Fruit fly (Drosophila melanogaster): ENCODE results near the gene CycJ.

CycJ gene

dm6 chr3L:3492116-3492747 is 26.0 kb downstream of the CycJ start (continued):
- no peak for TF ChIP-seq CG5180 (GFP tag; optimal IDR thresholded peaks at IDR 0.05)
- TF ChIP-seq al (GFP tag; IDR thresholded peaks at IDR 0.05): no peak
- TF ChIP-seq CG6254 (GFP tag; optimal IDR thresholded peaks at IDR 0.05): no peak
- no peak for TF ChIP-seq BtbVII (GFP tag; optimal IDR thresholded peaks at IDR 0.05)
- no peak for TF ChIP-seq CG10654 (GFP tag; optimal IDR thresholded peaks at IDR 0.05)
- no peak for TF ChIP-seq CG1024 (GFP tag; IDR thresholded peaks at IDR 0.05)
- no peak for TF ChIP-seq sr (GFP tag; IDR thresholded peaks at IDR 0.05)
- no peak for TF ChIP-seq usp (GFP tag; optimal IDR thresholded peaks at IDR 0.05)
- TF ChIP-seq NC2β (GFP tag; optimal IDR thresholded peaks at IDR 0.05): no peak
- TF ChIP-seq CG5245 (GFP tag; optimal IDR thresholded peaks at IDR 0.05): no peak
- TF ChIP-seq fd3F (GFP tag; optimal IDR thresholded peaks at IDR 0.05): no peak
- no peak for TF ChIP-seq Adf1 (GFP tag; IDR thresholded peaks at IDR 0.05)
- no peak for TF ChIP-seq CG16815 (GFP tag; optimal IDR thresholded peaks at IDR 0.05)
- no peak for TF ChIP-seq Tbp (GFP tag; optimal IDR thresholded peaks at IDR 0.05)
- TF ChIP-seq dimm (GFP tag; IDR thresholded peaks at IDR 0.05): no peak
- TF ChIP-seq org-1 (GFP tag; optimal IDR thresholded peaks at IDR 0.05): peak; percentile 1
- TF ChIP-seq CG9817 (tag; optimal IDR thresholded peaks at IDR 0.05): no peak
- no peak for TF ChIP-seq fd96Cb (tag; optimal IDR thresholded peaks at IDR 0.05)
- no peak for TF ChIP-seq corto (GFP tag; optimal IDR thresholded peaks at IDR 0.05)
- TF ChIP-seq Fer1 (GFP tag; optimal IDR thresholded peaks at IDR 0.05): peak; percentile 38
- no peak for TF ChIP-seq kah (GFP tag; optimal IDR thresholded peaks at IDR 0.05)
- TF ChIP-seq MESR4 (GFP tag; optimal IDR thresholded peaks at IDR 0.05): no peak
- no peak for TF ChIP-seq ato (GFP tag; IDR thresholded peaks at IDR 0.05; ENCODE audit: partially characterized antibody)
- TF ChIP-seq ERR (GFP tag; optimal IDR thresholded peaks at IDR 0.05): no peak
- TF ChIP-seq ind (GFP tag; optimal IDR thresholded peaks at IDR 0.05): no peak
- no peak for TF ChIP-seq hth (optimal IDR thresholded peaks at IDR 0.05)
- peak; percentile 6; the same call in 1 of the 2 replicates for TF ChIP-seq Xrp1 (GFP tag; IDR thresholded peaks at IDR 0.05)
- no peak for TF ChIP-seq pum (GFP tag; optimal IDR thresholded peaks at IDR 0.05)
- no peak for TF ChIP-seq zfh1 (GFP tag; IDR thresholded peaks at IDR 0.05)
- no peak for TF ChIP-seq Opbp (GFP tag; IDR thresholded peaks at IDR 0.05; ENCODE audit: partially characterized antibody)
- TF ChIP-seq YL-1 (GFP tag; optimal IDR thresholded peaks at IDR 0.05): no peak
- TF ChIP-seq CG4424 (GFP tag; optimal IDR thresholded peaks at IDR 0.05): no peak
- TF ChIP-seq Rfx (GFP tag; IDR thresholded peaks at IDR 0.05): 0 out of 2 replicates have a peak, but pooled peaks have one; percentile 27
- peak; percentile 27; the same call in 1 of the 2 replicates for TF ChIP-seq CG14014 (GFP tag; IDR thresholded peaks at IDR 0.05)
- TF ChIP-seq Pdp1 (GFP tag; optimal IDR thresholded peaks at IDR 0.05): no peak
- TF ChIP-seq Dp (GFP tag; optimal IDR thresholded peaks at IDR 0.05): no peak
- no peak for TF ChIP-seq luna (GFP tag; optimal IDR thresholded peaks at IDR 0.05)
- no peak for TF ChIP-seq da (GFP tag; optimal IDR thresholded peaks at IDR 0.05)
- no peak for TF ChIP-seq tx (GFP tag; optimal IDR thresholded peaks at IDR 0.05)
- no peak for TF ChIP-seq dmrt11E (tag; optimal IDR thresholded peaks at IDR 0.05)
- 0 out of 4 replicates have a peak, but pooled peaks have one; percentile 15 for TF ChIP-seq Gug (GFP tag; IDR thresholded peaks at IDR 0.05)
- TF ChIP-seq sug (tag; optimal IDR thresholded peaks at IDR 0.05): no peak
- no peak for TF ChIP-seq kay (GFP tag; optimal IDR thresholded peaks at IDR 0.05)
- TF ChIP-seq Side (GFP tag; optimal IDR thresholded peaks at IDR 0.05): no peak
- TF ChIP-seq yki (optimal IDR thresholded peaks at IDR 0.05): no peak
- no peak for TF ChIP-seq CG11696 (GFP tag; IDR thresholded peaks at IDR 0.05)
- TF ChIP-seq HLH54F (GFP tag; optimal IDR thresholded peaks at IDR 0.05): no peak
- TF ChIP-seq CG12219 (GFP tag; optimal IDR thresholded peaks at IDR 0.05): no peak
- no peak for TF ChIP-seq eve (GFP tag; optimal IDR thresholded peaks at IDR 0.05)
- no peak for TF ChIP-seq CG12104 (GFP tag; optimal IDR thresholded peaks at IDR 0.05)
- TF ChIP-seq gem (tag; optimal IDR thresholded peaks at IDR 0.05): peak; percentile 58
- TF ChIP-seq CG14860 (GFP tag; IDR thresholded peaks at IDR 0.05; ENCODE audit: partially characterized antibody): no peak
